Fruit fly (Drosophila melanogaster): ENCODE results near the gene Sf3b3.

DNA sequence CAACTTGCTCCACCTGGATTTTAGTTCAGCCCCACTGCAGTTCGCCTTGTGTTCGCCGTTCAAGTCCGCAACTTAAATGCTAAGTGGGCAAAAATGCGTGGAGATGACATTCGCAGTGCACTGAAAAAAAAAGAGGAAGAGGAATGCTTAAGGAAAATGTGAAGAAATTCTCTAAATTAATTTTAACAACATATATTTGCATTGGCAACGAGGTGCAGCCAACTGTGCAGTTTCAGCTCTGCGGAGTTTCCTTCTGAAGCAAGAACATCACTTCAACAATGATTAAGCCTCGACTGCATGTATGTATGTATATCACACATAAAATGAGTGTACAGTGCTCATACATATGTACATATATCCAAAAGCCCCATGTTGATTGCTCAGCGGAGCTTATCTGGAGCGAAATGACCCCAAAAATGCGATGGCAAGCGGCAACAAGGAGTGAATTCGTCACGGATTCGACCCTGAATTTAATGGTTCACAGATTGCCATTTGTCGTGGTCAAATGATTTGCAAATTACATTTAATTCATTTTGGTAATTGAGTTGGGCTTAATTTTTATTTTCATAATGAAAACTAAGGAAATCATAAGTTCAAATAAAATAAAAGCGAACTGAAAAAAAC is 12.1 kb downstream of the Sf3b3 start:
- TF ChIP-seq Ets96B (tag; optimal IDR thresholded peaks at IDR 0.05) (no peak), CG10631 (GFP tag; optimal IDR thresholded peaks at IDR 0.05) (peak; percentile 29), Blimp-1 (GFP tag; optimal IDR thresholded peaks at IDR 0.05) (no peak), CG6808 (GFP tag; optimal IDR thresholded peaks at IDR 0.05) (no peak), fd85E (GFP tag; optimal IDR thresholded peaks at IDR 0.05) (no peak), Eip78C (GFP tag) (peak; percentile 53), fkh (GFP tag; optimal IDR thresholded peaks at IDR 0.05) (no peak), net (GFP tag; optimal IDR thresholded peaks at IDR 0.05) (peak; percentile 47)
